Worm (Caenorhabditis elegans) whole organism, mixed stage, embryonic: ENCODE results near the gene W07G4.2.

Source experiments
- nhr-28 ChIP-seq: fragments of 150-350 bp; optimal IDR thresholded peaks from 2 replicates; lab custom pipeline; 2014; ENCODE audit warnings: missing biosample characterization, missing genetic modification characterization
- pha-4 ChIP-seq: fragments of 150-350 bp; optimal IDR thresholded peaks from 2 replicates; lab custom pipeline; 2018; ENCODE audit warnings: missing biosample characterization, missing genetic modification reagents, missing genetic modification characterization
- unc-39 ChIP-seq: fragments of 150-350 bp; optimal IDR thresholded peaks from 2 replicates; lab custom pipeline; 2014; ENCODE audit warnings: missing biosample characterization, missing genetic modification characterization
- unc-62 ChIP-seq: fragments of 150-350 bp; optimal IDR thresholded peaks from 2 replicates; lab custom pipeline; 2014; ENCODE audit warnings: missing biosample characterization, missing genetic modification reagents, missing genetic modification characterization

- no peak for TF ChIP-seq nhr-28 (tag; lab: Kevin White, UChicago)
- no peak for TF ChIP-seq unc-39
- TF ChIP-seq pha-4 (tag; lab: Kevin White, UChicago): no peak
- no peak for TF ChIP-seq unc-62
Measured at ce11 chrV:13083751-13084672, 47.6 kb upstream of the W07G4.2 start.
